Worm (Caenorhabditis elegans): ENCODE measurements around the gene F11A5.15.

- TF ChIP-seq ceh-16 (tag; optimal IDR thresholded peaks at IDR 0.05) (no peak), ama-1 (optimal IDR thresholded peaks at IDR 0.05) (no peak), nhr-237 (tag; optimal IDR thresholded peaks at IDR 0.05) (no peak), ZK546.5 (tag; optimal IDR thresholded peaks at IDR 0.05) (no peak), snpc-4 (tag; optimal IDR thresholded peaks at IDR 0.05) (no peak), pqm-1 (tag; optimal IDR thresholded peaks at IDR 0.05) (no peak), nhr-11 (tag; optimal IDR thresholded peaks at IDR 0.05) (no peak), lin-15B (tag; optimal IDR thresholded peaks at IDR 0.05) (no peak), ceh-82 (tag; optimal IDR thresholded peaks at IDR 0.05) (no peak), zag-1 (tag; optimal IDR thresholded peaks at IDR 0.05) (no peak), unc-39 (tag; optimal IDR thresholded peaks at IDR 0.05) (no peak), nhr-77 (tag; optimal IDR thresholded peaks at IDR 0.05) (no peak)
Measured at ce11 chrV:16190485-16190884, 27.9 kb downstream of the F11A5.15 start, which contains the start of gene srh-281.

All from whole organism, L3 larva.